Fruit fly (Drosophila melanogaster) whole organism, prepupa: ENCODE results near the gene Oatp30B.

Experiments
- Blimp-1 ChIP-seq: fragments of 200-800 bp; sonication (Bioruptor generic); optimal IDR thresholded peaks from 3 replicates; lab custom pipeline; 2017; ENCODE audit warnings: missing biosample characterization, missing genetic modification characterization, mild to moderate bottlenecking, moderate library complexity, missing genetic modification reagents
- CG10631 ChIP-seq: fragments of 200-800 bp; sonication (Bioruptor generic); optimal IDR thresholded peaks from 2 replicates; lab custom pipeline; 2016; ENCODE audit warnings: missing biosample characterization, missing genetic modification characterization
- CG10669 ChIP-seq: fragments of 200-800 bp; sonication (Bioruptor generic); optimal IDR thresholded peaks from 3 replicates; lab custom pipeline; 2018; ENCODE audit warnings: missing biosample characterization, mild to moderate bottlenecking, missing genetic modification characterization, moderate library complexity
- CG3032 ChIP-seq: fragments of 200-800 bp; optimal IDR thresholded peaks from 2 replicates; lab custom pipeline; 2019; ENCODE audit warnings: missing biosample characterization, mild to moderate bottlenecking, missing genetic modification characterization, moderate library complexity
- CG31627 ChIP-seq: fragments of 200-800 bp; sonication (Bioruptor generic); optimal IDR thresholded peaks from 3 replicates; lab custom pipeline; 2016; ENCODE audit warnings: missing biosample characterization, missing genetic modification characterization
- CG32006 ChIP-seq: fragments of 200-800 bp; sonication (Bioruptor generic); optimal IDR thresholded peaks from 3 replicates; lab custom pipeline; 2017; ENCODE audit warnings: missing biosample characterization, mild to moderate bottlenecking, missing genetic modification characterization
- CG34406 ChIP-seq: fragments of 200-800 bp; sonication (Bioruptor generic); optimal IDR thresholded peaks from 3 replicates; lab custom pipeline; 2016; ENCODE audit warnings: missing biosample characterization, missing genetic modification characterization
- CG4318 ChIP-seq: fragments of 200-800 bp; sonication (Bioruptor generic); optimal IDR thresholded peaks from 3 replicates; lab custom pipeline; 2017; ENCODE audit warnings: missing biosample characterization, mild to moderate bottlenecking, missing genetic modification characterization
- CG6163 ChIP-seq: fragments of 200-800 bp; sonication (Bioruptor generic); IDR thresholded peaks from 3 replicates; pipeline ENCODE4 v1.3.6; 2022; ENCODE audit warnings: missing biosample characterization, missing genetic modification characterization
- CG6276 ChIP-seq: fragments of 200-800 bp; sonication (Bioruptor generic); optimal IDR thresholded peaks from 2 replicates; lab custom pipeline; 2017; ENCODE audit warnings: missing biosample characterization, mild to moderate bottlenecking, missing genetic modification characterization
- CG6854 ChIP-seq: fragments of 200-800 bp; sonication (Bioruptor generic); optimal IDR thresholded peaks from 2 replicates; lab custom pipeline; 2017; ENCODE audit warnings: missing biosample characterization, mild to moderate bottlenecking, missing genetic modification characterization
- CG7368 ChIP-seq: fragments of 200-800 bp; sonication (Bioruptor generic); optimal IDR thresholded peaks from 3 replicates; lab custom pipeline; 2016; ENCODE audit warnings: missing biosample characterization, missing genetic modification characterization
- CG8119 ChIP-seq: fragments of 200-800 bp; sonication (Bioruptor generic); IDR thresholded peaks from 3 replicates; pipeline ENCODE4 v1.3.6; 2022; ENCODE audit warnings: missing biosample characterization, missing genetic modification characterization
- CG8319 ChIP-seq: fragments of 200-800 bp; sonication (Bioruptor generic); optimal IDR thresholded peaks from 3 replicates; lab custom pipeline; 2016; ENCODE audit warnings: missing biosample characterization, missing genetic modification characterization
- CG8632 ChIP-seq: fragments of 200-800 bp; sonication (Bioruptor generic); optimal IDR thresholded peaks from 3 replicates; lab custom pipeline; 2016; ENCODE audit warnings: missing biosample characterization, missing genetic modification characterization
- CG9139 ChIP-seq: fragments of 200-800 bp; sonication (Bioruptor generic); optimal IDR thresholded peaks from 3 replicates; lab custom pipeline; 2017; ENCODE audit warnings: missing biosample characterization, mild to moderate bottlenecking, missing genetic modification characterization
- Eip75B ChIP-seq: fragments of 200-800 bp; sonication (Bioruptor generic); optimal IDR thresholded peaks from 3 replicates; lab custom pipeline; 2016; ENCODE audit warnings: missing biosample characterization, missing genetic modification characterization
- Eip78C ChIP-seq: fragments of 200-800 bp; sonication (Bioruptor generic); peaks from one replicate; lab custom pipeline; 2016; ENCODE audit warnings: missing biosample characterization, missing genetic modification characterization
- Ets21C ChIP-seq: fragments of 200-800 bp; sonication (Bioruptor generic); optimal IDR thresholded peaks from 3 replicates; lab custom pipeline; 2016; ENCODE audit warnings: missing biosample characterization, missing genetic modification characterization
- Gug ChIP-seq: fragments of 200-800 bp; sonication (Bioruptor generic); IDR thresholded peaks from 2 replicates; pipeline ENCODE4 v1.3.6; 2022; ENCODE audit warnings: missing biosample characterization, missing genetic modification characterization
- Hr39 ChIP-seq: fragments of 200-800 bp; sonication (Bioruptor generic); optimal IDR thresholded peaks from 2 replicates; lab custom pipeline; 2016; ENCODE audit warnings: missing biosample characterization, missing genetic modification characterization
- Lpt ChIP-seq: fragments of 200-800 bp; sonication (Bioruptor generic); optimal IDR thresholded peaks from 3 replicates; lab custom pipeline; 2016; ENCODE audit warnings: missing biosample characterization, missing genetic modification characterization
- Met ChIP-seq: fragments of 200-800 bp; sonication (Bioruptor generic); optimal IDR thresholded peaks from 3 replicates; lab custom pipeline; 2016; ENCODE audit warnings: missing biosample characterization, missing genetic modification characterization
- OdsH ChIP-seq: fragments of 200-800 bp; sonication (Bioruptor generic); optimal IDR thresholded peaks from 3 replicates; lab custom pipeline; 2016; ENCODE audit warnings: missing biosample characterization, missing genetic modification characterization
- Smox ChIP-seq: fragments of 200-800 bp; sonication (Bioruptor generic); optimal IDR thresholded peaks from 3 replicates; lab custom pipeline; 2016; ENCODE audit warnings: missing biosample characterization, missing genetic modification characterization
- Sox102F ChIP-seq: fragments of 200-800 bp; sonication (Bioruptor generic); optimal IDR thresholded peaks from 2 replicates; lab custom pipeline; 2016; ENCODE audit warnings: missing biosample characterization, mild to moderate bottlenecking, missing genetic modification characterization
- acj6 ChIP-seq: fragments of 200-800 bp; sonication (Bioruptor generic); optimal IDR thresholded peaks from 3 replicates; lab custom pipeline; 2016; ENCODE audit warnings: missing biosample characterization, missing genetic modification characterization
- eg ChIP-seq: fragments of 200-800 bp; sonication (Bioruptor generic); IDR thresholded peaks from 3 replicates; pipeline ENCODE4 v1.3.6; 2022; ENCODE audit warnings: missing biosample characterization, missing genetic modification characterization
- esn ChIP-seq: fragments of 200-800 bp; sonication (Bioruptor generic); optimal IDR thresholded peaks from 2 replicates; lab custom pipeline; 2016; ENCODE audit warnings: missing biosample characterization, mild to moderate bottlenecking, missing genetic modification characterization, moderate library complexity
- fd85E ChIP-seq: fragments of 200-800 bp; sonication (Bioruptor generic); optimal IDR thresholded peaks from 3 replicates; lab custom pipeline; 2016; ENCODE audit warnings: missing biosample characterization, missing genetic modification characterization
- fkh ChIP-seq: fragments of 200-800 bp; sonication (Bioruptor generic); optimal IDR thresholded peaks from 3 replicates; lab custom pipeline; 2017; ENCODE audit warnings: missing biosample characterization, mild to moderate bottlenecking, missing genetic modification characterization, moderate library complexity
- lz ChIP-seq: fragments of 200-800 bp; sonication (Bioruptor generic); optimal IDR thresholded peaks from 3 replicates; lab custom pipeline; 2016; ENCODE audit warnings: missing biosample characterization, missing genetic modification characterization
- net ChIP-seq: fragments of 200-800 bp; sonication (Bioruptor generic); optimal IDR thresholded peaks from 3 replicates; lab custom pipeline; 2016; ENCODE audit warnings: missing biosample characterization, missing genetic modification characterization
- pdm3 ChIP-seq: fragments of 200-800 bp; sonication (Bioruptor generic); optimal IDR thresholded peaks from 3 replicates; lab custom pipeline; 2016; ENCODE audit warnings: missing biosample characterization, missing genetic modification characterization
- ss ChIP-seq, 2 experiments: fragments of 200-800 bp; sonication (Bioruptor generic); optimal IDR thresholded peaks; 2 replicates in 1 of 2; 3 replicates in 1 of 2; lab custom pipeline; 2017 to 2018; ENCODE audit warnings: mild to moderate bottlenecking in 2 of 2, missing biosample characterization in 2 of 2, missing genetic modification characterization in 2 of 2, moderate library complexity in 1 of 2
- svp ChIP-seq: fragments of 200-800 bp; sonication (Bioruptor generic); peaks from one replicate; lab custom pipeline; 2016; ENCODE audit warnings: missing biosample characterization, missing genetic modification characterization

Gene Oatp30B

dm6 chr2L:9525719-9526118 lies 4.7 kb downstream of the Oatp30B start (continued):
- TF ChIP-seq lz (GFP tag; lab: Kevin White, UChicago) (no peak), fkh (GFP tag; lab: Kevin White, UChicago) (peak; percentile 99), svp (GFP tag; lab: Kevin White, UChicago) (no peak), Met (no peak), CG7368 (peak; percentile 3), Blimp-1 (GFP tag; lab: Kevin White, UChicago) (no peak), pdm3 (GFP tag; lab: Kevin White, UChicago) (peak; percentile 1), Eip78C (GFP tag; lab: Kevin White, UChicago) (peak; percentile 83), CG32006 (GFP tag; lab: Kevin White, UChicago) (peak; percentile 22), Smox (GFP tag; lab: Kevin White, UChicago) (no peak), fd85E (GFP tag; lab: Kevin White, UChicago) (no peak), CG34406 (GFP tag; lab: Kevin White, UChicago) (peak; percentile 1), acj6 (peak; percentile 13), Ets21C (GFP tag; lab: Kevin White, UChicago) (no peak), CG9139 (peak; percentile 72), CG8632 (GFP tag; lab: Kevin White, UChicago) (no peak), CG6854 (GFP tag; lab: Kevin White, UChicago) (no peak), CG10631 (GFP tag; lab: Kevin White, UChicago) (peak; percentile 26), Gug (GFP tag; lab: Robert Waterston, UW) (0 out of 2 replicates have a peak, but pooled peaks have one; percentile 21), OdsH (GFP tag; lab: Kevin White, UChicago) (peak; percentile 17), CG4318 (GFP tag; lab: Kevin White, UChicago) (no peak), Eip75B (GFP tag; lab: Kevin White, UChicago) (no peak), ss (GFP tag; optimal IDR thresholded peaks at IDR 0.05; lab: Kevin White, UChicago) (peak; percentile 48 to 71), CG8119 (GFP tag; lab: Robert Waterston, UW) (no peak), eg (GFP tag; lab: Robert Waterston, UW) (0 out of 3 replicates have a peak, but pooled peaks have one; percentile 29), CG10669 (GFP tag; lab: Kevin White, UChicago) (peak; percentile 54), Hr39 (GFP tag; lab: Kevin White, UChicago) (no peak), Lpt (peak; percentile 20)

- TF ChIP-seq net (GFP tag; lab: Kevin White, UChicago) (no peak), Eip78C (GFP tag; lab: Kevin White, UChicago) (peak; percentile 7), CG3032 (no peak), Gug (GFP tag; lab: Robert Waterston, UW) (no peak), fkh (GFP tag; lab: Kevin White, UChicago) (peak; percentile 43), CG8319 (GFP tag; lab: Kevin White, UChicago) (no peak), OdsH (GFP tag; lab: Kevin White, UChicago) (no peak)
These were observed 5.5 kb downstream of the Oatp30B start for dm6 chr2L:9526518-9526917.

- TF ChIP-seq CG34406 (GFP tag; lab: Kevin White, UChicago), result no peak
- TF ChIP-seq CG8119 (GFP tag; lab: Robert Waterston, UW), result no peak
- TF ChIP-seq Sox102F (GFP tag; lab: Kevin White, UChicago), result no peak
- TF ChIP-seq CG10631 (GFP tag; lab: Kevin White, UChicago), result no peak
- TF ChIP-seq ss (GFP tag; optimal IDR thresholded peaks at IDR 0.05; lab: Kevin White, UChicago), result no peak
- no peak for TF ChIP-seq esn (GFP tag; lab: Kevin White, UChicago)
- TF ChIP-seq Smox (GFP tag; lab: Kevin White, UChicago), result no peak
These were observed 7.2 kb downstream of the Oatp30B start, which contains the start of gene CG31883 for dm6 chr2L:9528215-9528614. TSS of gene CG31883 (plus strand) at chr2L:9528515.

DNA sequence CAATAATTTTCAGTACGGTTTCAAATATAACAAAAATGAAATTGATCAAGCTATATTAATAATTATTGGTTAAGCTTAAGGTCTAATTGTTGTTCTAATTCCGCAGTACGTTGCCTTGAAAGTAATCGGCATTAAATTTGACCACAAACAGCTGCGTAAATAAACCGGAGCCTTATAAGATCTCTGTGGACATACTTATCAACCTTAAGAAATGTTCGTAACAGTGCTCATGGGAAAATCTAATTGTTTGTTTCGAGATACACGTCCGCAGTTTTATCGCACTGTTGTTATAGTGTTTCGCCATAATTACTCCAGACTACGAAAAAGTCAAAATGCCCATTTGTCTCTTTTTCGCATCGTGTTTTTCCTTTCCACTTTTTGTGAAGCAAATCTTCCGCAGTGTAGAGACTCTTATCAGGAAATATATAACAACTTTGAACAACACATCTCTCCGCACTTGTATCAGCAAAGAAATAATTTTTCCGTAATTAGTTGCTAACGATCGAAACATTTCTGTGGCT lies 8.9 kb downstream of the Oatp30B start:
- peak; percentile 4 for TF ChIP-seq CG6276 (GFP tag; lab: Kevin White, UChicago)
- no peak for TF ChIP-seq CG6854 (GFP tag; lab: Kevin White, UChicago)
- TF ChIP-seq CG6163 (GFP tag; lab: Robert Waterston, UW), result 0 out of 3 replicates have a peak, but pooled peaks have one; percentile 29
- TF ChIP-seq CG32006 (GFP tag; lab: Kevin White, UChicago), result peak; percentile 44
- TF ChIP-seq CG31627 (GFP tag; lab: Kevin White, UChicago), result no peak
- peak; percentile 54 for TF ChIP-seq fkh (GFP tag; lab: Kevin White, UChicago)
- TF ChIP-seq svp (GFP tag; lab: Kevin White, UChicago), result peak; percentile 62
- peak; percentile 52 for TF ChIP-seq Eip78C (GFP tag; lab: Kevin White, UChicago)
